Worm (Caenorhabditis elegans) whole organism, L1 larva: ENCODE data around the gene K05F6.10.

Experiments
- lin-15B ChIP-seq: fragments of 150-350 bp; sonication (generic microtip); optimal IDR thresholded peaks from 3 replicates; lab custom pipeline; 2014; ENCODE audit warnings: missing biosample characterization, missing genetic modification characterization
- unc-30 ChIP-seq: sonication (generic microtip); optimal IDR thresholded peaks from 2 replicates; lab custom pipeline; 2017; ENCODE audit warnings: missing biosample characterization, missing genetic modification characterization
- vab-15 ChIP-seq: sonication (generic microtip); optimal IDR thresholded peaks from 2 replicates; lab custom pipeline; 2017; ENCODE audit warnings: missing genotype, mild to moderate bottlenecking, missing genetic modification characterization, missing compliant biosample characterization

DNA sequence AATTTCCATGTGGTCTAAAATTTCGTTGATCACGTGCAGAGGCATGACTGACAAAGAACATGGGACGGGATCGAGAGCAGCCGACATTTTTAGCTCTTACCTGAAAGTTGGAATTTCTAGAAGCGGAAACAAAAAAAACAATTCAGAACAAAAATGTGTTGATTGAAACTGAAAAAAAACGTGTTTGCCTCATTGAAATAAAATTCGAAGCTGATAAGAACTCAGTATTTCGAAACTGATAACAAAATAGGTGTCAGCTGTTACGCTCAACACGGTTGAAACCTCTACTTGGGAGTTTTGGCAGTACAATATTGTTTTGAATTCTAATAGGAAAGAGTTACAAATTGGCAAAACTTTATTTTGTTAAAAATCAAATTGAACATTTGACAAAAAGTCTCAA lies 33.0 kb upstream of the K05F6.10 start:
- TF ChIP-seq lin-15B (tag; lab: Kevin White, UChicago), result no peak
- no peak for TF ChIP-seq unc-30 (tag; lab: Kevin White, UChicago)
- no peak for TF ChIP-seq vab-15 (tag; lab: Kevin White, UChicago)
